Worm (Caenorhabditis elegans): Measurements from ENCODE around the gene F41H10.1.

Gene F41H10.1

ce11 chrIV:5382609-5383008 is at the start of gene F41H10.1:
Gene F41H10.1 (plus strand): TSS chrIV:5382909.
- TF ChIP-seq ceh-82 (tag; optimal IDR thresholded peaks at IDR 0.05) (no peak), nhr-12 (tag; optimal IDR thresholded peaks at IDR 0.05) (no peak), crh-2 (tag; optimal IDR thresholded peaks at IDR 0.05) (no peak), zag-1 (tag; optimal IDR thresholded peaks at IDR 0.05) (no peak), Y55F3AM.14 (GFP tag; optimal IDR thresholded peaks at IDR 0.05) (no peak), skn-1 (tag; optimal IDR thresholded peaks at IDR 0.05) (no peak), mbf-1 (tag; optimal IDR thresholded peaks at IDR 0.05) (no peak), lin-11 (tag; optimal IDR thresholded peaks at IDR 0.05) (no peak), R02D3.7 (tag; optimal IDR thresholded peaks at IDR 0.05) (no peak), nhr-23 (tag; optimal IDR thresholded peaks at IDR 0.05) (no peak)

- TF ChIP-seq ceh-16 (tag; optimal IDR thresholded peaks at IDR 0.05), result no peak
- no peak for TF ChIP-seq zag-1 (tag; optimal IDR thresholded peaks at IDR 0.05)
- no peak for TF ChIP-seq nhr-11 (tag; optimal IDR thresholded peaks at IDR 0.05)
- TF ChIP-seq sma-9 (GFP tag; optimal IDR thresholded peaks at IDR 0.05), result no peak
- TF ChIP-seq sma-9 (tag; optimal IDR thresholded peaks at IDR 0.05), result no peak
- TF ChIP-seq C34F6.9 (tag; optimal IDR thresholded peaks at IDR 0.05), result no peak
- TF ChIP-seq ztf-4 (tag; optimal IDR thresholded peaks at IDR 0.05), result no peak
- no peak for TF ChIP-seq fos-1 (tag; optimal IDR thresholded peaks at IDR 0.05)
- no peak for TF ChIP-seq mdl-1 (tag; optimal IDR thresholded peaks at IDR 0.05)
- no peak for TF ChIP-seq snpc-4 (tag; optimal IDR thresholded peaks at IDR 0.05)
- peak; percentile 59 for TF ChIP-seq blmp-1 (tag; optimal IDR thresholded peaks at IDR 0.05; ENCODE audit: insufficient read depth)
- TF ChIP-seq R02D3.7 (tag; optimal IDR thresholded peaks at IDR 0.05), result no peak
- TF ChIP-seq ztf-11 (tag; optimal IDR thresholded peaks at IDR 0.05), result no peak
- TF ChIP-seq lin-39 (tag; optimal IDR thresholded peaks at IDR 0.05), result no peak
- TF ChIP-seq ZK546.5 (tag; optimal IDR thresholded peaks at IDR 0.05), result no peak
- peak; percentile 1 for TF ChIP-seq nhr-25 (tag; optimal IDR thresholded peaks at IDR 0.05)
- no peak for TF ChIP-seq F13H6.1 (tag; optimal IDR thresholded peaks at IDR 0.05)
- TF ChIP-seq unc-55 (GFP tag; optimal IDR thresholded peaks at IDR 0.05), result no peak
- TF ChIP-seq egl-27 (tag; optimal IDR thresholded peaks at IDR 0.05), result no peak
- no peak for TF ChIP-seq nhr-77 (tag; optimal IDR thresholded peaks at IDR 0.05)
- peak; percentile 33 for TF ChIP-seq nhr-21 (tag; optimal IDR thresholded peaks at IDR 0.05)
- TF ChIP-seq ztf-1 (GFP tag; conservative IDR thresholded peaks at IDR 0.05), result no peak
- TF ChIP-seq elt-1 (tag; optimal IDR thresholded peaks at IDR 0.05), result no peak
- TF ChIP-seq Y55F3AM.14 (GFP tag; optimal IDR thresholded peaks at IDR 0.05), result no peak
- no peak for TF ChIP-seq skn-1 (tag; optimal IDR thresholded peaks at IDR 0.05)
- no peak for TF ChIP-seq unc-62 (GFP tag; optimal IDR thresholded peaks at IDR 0.05)
- TF ChIP-seq ceh-82 (tag; optimal IDR thresholded peaks at IDR 0.05), result no peak
- peak; percentile 4 for TF ChIP-seq sma-3 (GFP tag; optimal IDR thresholded peaks at IDR 0.05)
Observed at ce11 chrIV:5333484-5333883, 49.2 kb upstream of the F41H10.1 start.

- TF ChIP-seq nhr-21 (tag; optimal IDR thresholded peaks at IDR 0.05) (peak; percentile 11), fos-1 (tag; optimal IDR thresholded peaks at IDR 0.05) (peak; percentile 55), nhr-11 (tag; optimal IDR thresholded peaks at IDR 0.05) (no peak), alr-1 (tag; optimal IDR thresholded peaks at IDR 0.05) (no peak), sma-3 (GFP tag; optimal IDR thresholded peaks at IDR 0.05) (peak; percentile 38), sma-9 (GFP tag; optimal IDR thresholded peaks at IDR 0.05) (peak; percentile 58), sma-9 (tag; optimal IDR thresholded peaks at IDR 0.05) (no peak), aly-2 (tag; optimal IDR thresholded peaks at IDR 0.05) (no peak), zag-1 (tag; optimal IDR thresholded peaks at IDR 0.05) (no peak), elt-1 (tag; optimal IDR thresholded peaks at IDR 0.05) (no peak), lin-13 (GFP tag; optimal IDR thresholded peaks at IDR 0.05) (peak; percentile 44), nhr-12 (tag; optimal IDR thresholded peaks at IDR 0.05) (no peak), nhr-129 (tag; optimal IDR thresholded peaks at IDR 0.05) (no peak), R02D3.7 (tag; optimal IDR thresholded peaks at IDR 0.05) (no peak), nhr-237 (tag; optimal IDR thresholded peaks at IDR 0.05) (no peak), peb-1 (tag; optimal IDR thresholded peaks at IDR 0.05) (no peak), blmp-1 (tag; optimal IDR thresholded peaks at IDR 0.05; ENCODE audit: insufficient read depth) (no peak), sem-4 (tag; optimal IDR thresholded peaks at IDR 0.05) (no peak), nhr-77 (tag; optimal IDR thresholded peaks at IDR 0.05) (no peak), unc-62 (GFP tag; optimal IDR thresholded peaks at IDR 0.05) (no peak), mdl-1 (tag; optimal IDR thresholded peaks at IDR 0.05) (no peak), crh-2 (tag; optimal IDR thresholded peaks at IDR 0.05) (peak; percentile 69), mab-5 (tag; optimal IDR thresholded peaks at IDR 0.05) (peak; percentile 27), gmeb-1 (tag; optimal IDR thresholded peaks at IDR 0.05) (peak; percentile 37), F13H6.1 (tag; optimal IDR thresholded peaks at IDR 0.05) (peak; percentile 32), nhr-6 (tag; optimal IDR thresholded peaks at IDR 0.05) (no peak), ztf-4 (tag; optimal IDR thresholded peaks at IDR 0.05) (no peak), C34F6.9 (tag; optimal IDR thresholded peaks at IDR 0.05) (peak; percentile 48), unc-55 (GFP tag; optimal IDR thresholded peaks at IDR 0.05) (peak; percentile 53), ztf-11 (tag; optimal IDR thresholded peaks at IDR 0.05) (no peak), lsy-2 (tag; optimal IDR thresholded peaks at IDR 0.05) (peak; percentile 39 to 61), nhr-10 (tag; optimal IDR thresholded peaks at IDR 0.05) (no peak), Y55F3AM.14 (GFP tag; optimal IDR thresholded peaks at IDR 0.05) (peak; percentile 19), elt-3 (tag; optimal IDR thresholded peaks at IDR 0.05) (no peak), nhr-25 (tag; optimal IDR thresholded peaks at IDR 0.05) (peak; percentile 26), ZK546.5 (tag; optimal IDR thresholded peaks at IDR 0.05) (no peak), snpc-4 (tag; optimal IDR thresholded peaks at IDR 0.05) (no peak), skn-1 (tag; optimal IDR thresholded peaks at IDR 0.05) (no peak), ztf-1 (GFP tag; conservative IDR thresholded peaks at IDR 0.05) (no peak)
Observed at ce11 chrIV:5334518-5334917, 48.2 kb upstream of the F41H10.1 start.
